Worm (Caenorhabditis elegans) whole organism, L4 larva: Measurements from ENCODE around the gene C49C8.8.

Experiments
- F37D6.2 ChIP-seq: sonication (generic microtip); optimal IDR thresholded peaks from 2 replicates; lab custom pipeline; 2016; ENCODE audit warnings: mild to moderate bottlenecking, missing genetic modification characterization, missing compliant biosample characterization
- ama-1 ChIP-seq: fragments of 150-350 bp; optimal IDR thresholded peaks from 2 replicates; lab custom pipeline; 2014; ENCODE audit warnings: inconsistent platforms, mixed read lengths
- ceh-28 ChIP-seq: fragments of 150-350 bp; optimal IDR thresholded peaks from 2 replicates; lab custom pipeline; 2014; ENCODE audit warnings: missing biosample characterization, missing genetic modification reagents, missing genetic modification characterization
- mdl-1 ChIP-seq, 2 experiments: fragments of 150-350 bp in 1 of 2; sonication (generic microtip) in 1 of 2; optimal IDR thresholded peaks; 2 replicates each; lab custom pipeline; 2014 to 2017; ENCODE audit warnings: missing biosample characterization in 2 of 2, missing genetic modification characterization in 2 of 2
- nhr-10 ChIP-seq: fragments of 150-350 bp; optimal IDR thresholded peaks from 2 replicates; lab custom pipeline; 2014; ENCODE audit warnings: missing biosample characterization, missing genetic modification characterization
- nhr-11 ChIP-seq: fragments of 150-350 bp; optimal IDR thresholded peaks from 2 replicates; lab custom pipeline; 2014; ENCODE audit warnings: missing biosample characterization, missing genetic modification characterization

ce11 chrIV:8608204-8608603 lies 43.7 kb upstream of the C49C8.8 start:
- TF ChIP-seq F37D6.2 (tag; lab: Kevin White, UChicago) (no peak), nhr-10 (no peak), mdl-1 (tag; optimal IDR thresholded peaks at IDR 0.05; lab: Kevin White, UChicago) (no peak), nhr-11 (tag; lab: Kevin White, UChicago) (no peak), ama-1 (lab: Kevin White, UChicago) (no peak), ceh-28 (tag; lab: Kevin White, UChicago) (no peak)
